Fruit fly (Drosophila melanogaster) whole organism, embryonic: ENCODE results near the gene IntS4.

Experiments
- Abd-B ChIP-seq: fragments of 200-800 bp; sonication (Bioruptor generic); optimal IDR thresholded peaks from 2 replicates; lab custom pipeline; 2018; ENCODE audit warnings: missing biosample characterization, mild to moderate bottlenecking, missing genetic modification characterization, moderate library complexity
- CG10147 ChIP-seq: fragments of 200-800 bp; sonication (Bioruptor generic); optimal IDR thresholded peaks from 2 replicates; lab custom pipeline; 2019; ENCODE audit warnings: missing biosample characterization, mild to moderate bottlenecking, missing genetic modification characterization, moderate library complexity
- CG10209 ChIP-seq: fragments of 200-800 bp; sonication (Bioruptor generic); optimal IDR thresholded peaks from 3 replicates; lab custom pipeline; 2017; ENCODE audit warnings: missing biosample characterization, mild to moderate bottlenecking, missing genetic modification characterization, missing genetic modification reagents
- CG10431 ChIP-seq: fragments of 200-800 bp; sonication (Bioruptor generic); optimal IDR thresholded peaks from 3 replicates; lab custom pipeline; 2018; ENCODE audit warnings: missing biosample characterization, mild to moderate bottlenecking, missing genetic modification characterization
- CG10654 ChIP-seq: fragments of 200-800 bp; sonication (Bioruptor generic); optimal IDR thresholded peaks from 2 replicates; lab custom pipeline; 2016; ENCODE audit warnings: missing biosample characterization, missing genetic modification characterization
- CG11247 ChIP-seq: fragments of 200-800 bp; sonication (Bioruptor generic); IDR thresholded peaks from 2 replicates; pipeline ENCODE4 v1.3.6; 2022; ENCODE audit warnings: missing biosample characterization, missing genetic modification characterization
- CG12155 ChIP-seq: fragments of 200-800 bp; sonication (Bioruptor generic); optimal IDR thresholded peaks from 3 replicates; lab custom pipeline; 2016; ENCODE audit warnings: missing biosample characterization, missing genetic modification characterization
- CG12299 ChIP-seq: fragments of 200-800 bp; sonication (Bioruptor generic); optimal IDR thresholded peaks from 2 replicates; lab custom pipeline; 2018; ENCODE audit warnings: missing biosample characterization, mild to moderate bottlenecking, missing genetic modification characterization
- CG12769 ChIP-seq: fragments of 200-800 bp; sonication (Bioruptor generic); optimal IDR thresholded peaks from 2 replicates; lab custom pipeline; 2019; ENCODE audit warnings: missing biosample characterization, mild to moderate bottlenecking, missing genetic modification characterization, moderate library complexity
- CG15514 ChIP-seq: fragments of 200-800 bp; sonication (Bioruptor generic); optimal IDR thresholded peaks from 3 replicates; lab custom pipeline; 2017; ENCODE audit warnings: missing biosample characterization, missing genetic modification characterization, mild to moderate bottlenecking, moderate library complexity, missing genetic modification reagents
- CG17359 ChIP-seq: fragments of 200-800 bp; sonication (Bioruptor generic); optimal IDR thresholded peaks from 3 replicates; lab custom pipeline; 2018; ENCODE audit warnings: missing biosample characterization, mild to moderate bottlenecking, missing genetic modification characterization, moderate library complexity
- CG17568 ChIP-seq: fragments of 200-800 bp; sonication (Bioruptor generic); optimal IDR thresholded peaks from 2 replicates; lab custom pipeline; 2018; ENCODE audit warnings: missing biosample characterization, mild to moderate bottlenecking, missing genetic modification characterization, moderate library complexity
- CG2712 ChIP-seq: fragments of 200-800 bp; optimal IDR thresholded peaks from 3 replicates; lab custom pipeline; 2019; ENCODE audit warnings: missing biosample characterization, mild to moderate bottlenecking, missing genetic modification characterization, moderate library complexity
- CG3281 ChIP-seq: fragments of 200-800 bp; sonication (Bioruptor generic); optimal IDR thresholded peaks from 3 replicates; lab custom pipeline; 2017; ENCODE audit warnings: missing biosample characterization, mild to moderate bottlenecking, missing genetic modification characterization
- CG33213 ChIP-seq: fragments of 200-800 bp; sonication (Bioruptor generic); optimal IDR thresholded peaks from 3 replicates; lab custom pipeline; 2016; ENCODE audit warnings: missing biosample characterization, missing genetic modification characterization
- CG42726 ChIP-seq: fragments of 200-800 bp; sonication (Bioruptor generic); IDR thresholded peaks from 2 replicates; pipeline ENCODE4 v1.3.6; 2022; ENCODE audit warnings: missing biosample characterization, missing genetic modification characterization; ENCODE audit not compliant: partially characterized antibody
- CG43689 ChIP-seq: fragments of 200-800 bp; sonication (Bioruptor generic); IDR thresholded peaks from 2 replicates; pipeline ENCODE4 v1.3.6; 2022; ENCODE audit warnings: missing biosample characterization, missing genetic modification characterization
- CG6854 ChIP-seq: fragments of 200-800 bp; sonication (Bioruptor generic); optimal IDR thresholded peaks from 3 replicates; lab custom pipeline; 2017; ENCODE audit warnings: missing biosample characterization, mild to moderate bottlenecking, missing genetic modification characterization
- CG7556 ChIP-seq: fragments of 200-800 bp; sonication (Bioruptor generic); optimal IDR thresholded peaks from 2 replicates; lab custom pipeline; 2017; ENCODE audit warnings: missing biosample characterization, mild to moderate bottlenecking, missing genetic modification characterization
- CG8089 ChIP-seq: fragments of 200-800 bp; sonication (Bioruptor generic); optimal IDR thresholded peaks from 3 replicates; lab custom pipeline; 2016; ENCODE audit warnings: missing biosample characterization, missing genetic modification characterization
- CG8924 ChIP-seq: fragments of 200-800 bp; optimal IDR thresholded peaks from 3 replicates; lab custom pipeline; 2019; ENCODE audit warnings: missing biosample characterization, mild to moderate bottlenecking, missing genetic modification characterization, moderate library complexity
- Camta ChIP-seq: fragments of 200-800 bp; sonication (Bioruptor generic); optimal IDR thresholded peaks from 2 replicates; lab custom pipeline; 2016; ENCODE audit warnings: missing biosample characterization, missing genetic modification characterization
- Fer3 ChIP-seq: fragments of 200-800 bp; sonication (Bioruptor generic); optimal IDR thresholded peaks from 2 replicates; lab custom pipeline; 2018; ENCODE audit warnings: missing biosample characterization, mild to moderate bottlenecking, missing genetic modification characterization, moderate library complexity
- Gsc ChIP-seq: fragments of 200-800 bp; sonication (Bioruptor generic); IDR thresholded peaks from 2 replicates; pipeline ENCODE4 v1.3.6; 2022; ENCODE audit warnings: missing biosample characterization, missing genetic modification characterization
- Hey ChIP-seq: fragments of 200-800 bp; sonication (Bioruptor generic); optimal IDR thresholded peaks from 3 replicates; lab custom pipeline; 2018; ENCODE audit warnings: missing biosample characterization, mild to moderate bottlenecking, missing genetic modification characterization
- Hmr ChIP-seq: fragments of 200-800 bp; sonication (Bioruptor generic); optimal IDR thresholded peaks from 3 replicates; lab custom pipeline; 2017; ENCODE audit warnings: mild to moderate bottlenecking, missing biosample characterization, missing genetic modification reagents, missing genetic modification characterization
- Mrtf ChIP-seq: fragments of 200-800 bp; sonication (Bioruptor generic); IDR thresholded peaks from 3 replicates; pipeline ENCODE4 v1.3.6; 2022; ENCODE audit warnings: missing biosample characterization, missing genetic modification characterization
- Nf-YB ChIP-seq: fragments of 200-800 bp; sonication (Bioruptor generic); optimal IDR thresholded peaks from 3 replicates; lab custom pipeline; 2019; ENCODE audit warnings: missing biosample characterization, mild to moderate bottlenecking, missing genetic modification characterization, moderate library complexity
- Pdp1 ChIP-seq, 2 experiments: fragments of 200-800 bp; sonication (Bioruptor generic); optimal IDR thresholded peaks; 3 replicates each; lab custom pipeline; 2016; ENCODE audit warnings: missing biosample characterization in 2 of 2, missing genetic modification characterization in 2 of 2, mild to moderate bottlenecking in 1 of 2, moderate library complexity in 1 of 2
- Ravus ChIP-seq: fragments of 200-800 bp; sonication (Bioruptor generic); IDR thresholded peaks from 2 replicates; pipeline ENCODE4 v1.3.6; 2022; ENCODE audit warnings: missing biosample characterization, missing genetic modification characterization
- abd-A ChIP-seq: fragments of 200-800 bp; sonication (Bioruptor generic); optimal IDR thresholded peaks from 3 replicates; lab custom pipeline; 2019; ENCODE audit warnings: missing biosample characterization, mild to moderate bottlenecking, missing genetic modification characterization, moderate library complexity
- ara ChIP-seq: fragments of 200-800 bp; sonication (Bioruptor generic); IDR thresholded peaks from 2 replicates; pipeline ENCODE4 v1.3.6; 2022; ENCODE audit warnings: missing biosample characterization, missing genetic modification characterization
- caup ChIP-seq: fragments of 200-800 bp; sonication (Bioruptor generic); optimal IDR thresholded peaks from 3 replicates; lab custom pipeline; 2017; ENCODE audit warnings: missing biosample characterization, mild to moderate bottlenecking, missing genetic modification characterization, moderate library complexity; ENCODE audit not compliant: severe bottlenecking
- ci ChIP-seq: fragments of 200-800 bp; sonication (Bioruptor generic); IDR thresholded peaks from 3 replicates; pipeline ENCODE4 v1.3.6; 2022; ENCODE audit warnings: missing biosample characterization, missing genetic modification characterization
- dmrt99B ChIP-seq: fragments of 200-800 bp; sonication (Bioruptor generic); optimal IDR thresholded peaks from 2 replicates; lab custom pipeline; 2018; ENCODE audit warnings: missing biosample characterization, mild to moderate bottlenecking, missing genetic modification characterization, moderate library complexity
- ewg ChIP-seq: fragments of 200-800 bp; sonication (Bioruptor generic); optimal IDR thresholded peaks from 3 replicates; lab custom pipeline; 2017; ENCODE audit warnings: mild to moderate bottlenecking, missing biosample characterization, missing genetic modification reagents, missing genetic modification characterization
- fd96Cb ChIP-seq: fragments of 200-800 bp; sonication (Bioruptor generic); optimal IDR thresholded peaks from 2 replicates; lab custom pipeline; 2018; ENCODE audit warnings: missing biosample characterization, mild to moderate bottlenecking, missing genetic modification characterization, moderate library complexity
- gce ChIP-seq: fragments of 200-800 bp; sonication (Bioruptor generic); IDR thresholded peaks from 3 replicates; pipeline ENCODE4 v1.3.6; 2022; ENCODE audit warnings: missing biosample characterization, missing genetic modification characterization
- gcm ChIP-seq: fragments of 200-800 bp; sonication (Bioruptor generic); optimal IDR thresholded peaks from 2 replicates; lab custom pipeline; 2019; ENCODE audit warnings: missing biosample characterization, mild to moderate bottlenecking, missing genetic modification characterization, moderate library complexity
- gcm2 ChIP-seq: fragments of 200-800 bp; sonication (Bioruptor generic); optimal IDR thresholded peaks from 2 replicates; lab custom pipeline; 2016; ENCODE audit warnings: missing biosample characterization, missing genetic modification characterization
- hkb ChIP-seq, 2 experiments: fragments of 200-800 bp in 1 of 2; fragments of >200 bp in 1 of 2; sonication (Bioruptor generic) in 1 of 2; IDR thresholded peaks in 1 of 2; optimal IDR thresholded peaks in 1 of 2; 2 replicates each; pipeline versions ENCODE4 v1.3.6 to Lab custom; 2017 to 2022; ENCODE audit warnings: missing biosample characterization in 1 of 2, missing genetic modification characterization in 1 of 2
- jumu ChIP-seq: fragments of 200-800 bp; sonication (Bioruptor generic); optimal IDR thresholded peaks from 3 replicates; lab custom pipeline; 2016; ENCODE audit warnings: missing biosample characterization, missing genetic modification characterization
- nerfin-2 ChIP-seq: fragments of 200-800 bp; sonication (Bioruptor generic); IDR thresholded peaks from 2 replicates; pipeline ENCODE4 v1.3.6; 2022; ENCODE audit warnings: missing biosample characterization, missing genetic modification characterization; ENCODE audit not compliant: partially characterized antibody
- onecut ChIP-seq: fragments of 200-800 bp; sonication (Bioruptor generic); IDR thresholded peaks from 2 replicates; pipeline ENCODE4 v1.3.6; 2022; ENCODE audit warnings: missing biosample characterization, missing genetic modification characterization
- pum ChIP-seq: fragments of 200-800 bp; sonication (Bioruptor generic); optimal IDR thresholded peaks from 2 replicates; lab custom pipeline; 2016; ENCODE audit warnings: missing biosample characterization, missing genetic modification characterization
- schlank ChIP-seq: fragments of 200-800 bp; sonication (Bioruptor generic); optimal IDR thresholded peaks from 2 replicates; lab custom pipeline; 2018; ENCODE audit warnings: missing biosample characterization, mild to moderate bottlenecking, missing genetic modification characterization
- slbo ChIP-seq: fragments of 200-800 bp; sonication (Bioruptor generic); IDR thresholded peaks from 2 replicates; pipeline ENCODE4 v1.3.6; 2022; ENCODE audit warnings: missing biosample characterization, missing genetic modification characterization
- tgo ChIP-seq: fragments of 200-800 bp; sonication (Bioruptor generic); IDR thresholded peaks from 3 replicates; pipeline ENCODE4 v1.3.6; 2022; ENCODE audit warnings: missing biosample characterization, missing genetic modification characterization
- zfh1 ChIP-seq: fragments of 200-800 bp; sonication (Bioruptor generic); IDR thresholded peaks from 3 replicates; pipeline ENCODE4 v1.3.6; 2022; ENCODE audit warnings: missing biosample characterization, missing genetic modification characterization

Gene IntS4

DNA sequence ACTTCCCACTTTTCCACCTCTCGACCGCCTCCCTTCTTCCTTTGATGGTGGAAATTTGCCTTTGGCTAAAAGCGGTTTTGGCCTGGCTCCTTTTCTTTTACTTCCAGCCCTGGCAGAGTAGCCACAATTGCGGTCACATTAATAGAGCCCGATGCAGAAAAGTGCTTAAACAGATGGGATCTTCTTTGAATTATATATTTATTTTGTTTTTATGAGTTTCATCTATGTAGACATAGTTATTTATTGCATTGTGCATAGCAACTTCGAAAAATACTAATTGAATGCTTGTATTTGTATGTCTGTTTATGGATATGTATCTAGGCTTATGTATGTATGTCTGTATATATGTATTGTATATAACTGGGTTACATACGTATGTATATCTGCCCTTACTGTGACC, 16.6 kb downstream of the IntS4 start (continued):
- TF ChIP-seq CG12299 (no peak), CG17359 (peak; percentile 66), CG3281 (GFP tag; lab: Kevin White, UChicago) (peak; percentile 71), ci (GFP tag; lab: Robert Waterston, UW) (peak; percentile 49; the same call in 1 of the 3 replicates), CG33213 (no peak), Pdp1 (GFP tag; optimal IDR thresholded peaks at IDR 0.05; lab: Kevin White, UChicago) (peak; percentile 1 to 29), jumu (GFP tag; lab: Kevin White, UChicago) (no peak), CG2712 (tag; lab: Kevin White, UChicago) (peak; percentile 50), ewg (peak; percentile 4), dmrt99B (peak; percentile 78), Hey (tag; lab: Kevin White, UChicago) (no peak), schlank (tag; lab: Kevin White, UChicago) (peak; percentile 18), pum (GFP tag; lab: Kevin White, UChicago) (peak; percentile 10), Mrtf (GFP tag; lab: Robert Waterston, UW) (peak; percentile 47; the same call in 1 of the 3 replicates), ara (GFP tag; lab: Robert Waterston, UW) (no peak), slbo (GFP tag; lab: Robert Waterston, UW) (peak; percentile 66), onecut (GFP tag; lab: Robert Waterston, UW) (peak; percentile 40; the same call in 1 of the 2 replicates), abd-A (tag; lab: Kevin White, UChicago) (peak; percentile 29), gcm (peak; percentile 13), Gsc (GFP tag; lab: Robert Waterston, UW) (no peak), CG10431 (GFP tag; lab: Kevin White, UChicago) (no peak), CG8089 (GFP tag; lab: Kevin White, UChicago) (no peak), CG15514 (GFP tag; lab: Kevin White, UChicago) (peak; percentile 58), nerfin-2 (GFP tag; lab: Robert Waterston, UW) (no peak), gce (GFP tag; lab: Robert Waterston, UW) (0 out of 3 replicates have a peak, but pooled peaks have one; percentile 39), gcm2 (GFP tag; lab: Kevin White, UChicago) (no peak), CG11247 (GFP tag; lab: Robert Waterston, UW) (peak; percentile 36; the same call in 1 of the 2 replicates), CG12155 (GFP tag; lab: Kevin White, UChicago) (peak; percentile 11), tgo (peak; percentile 31; the same call in 1 of the 3 replicates), Abd-B (GFP tag; lab: Kevin White, UChicago) (no peak), Ravus (GFP tag; lab: Robert Waterston, UW) (no peak), Hmr (peak; percentile 82), caup (GFP tag; lab: Kevin White, UChicago) (peak; percentile 61), CG17568 (GFP tag; lab: Kevin White, UChicago) (peak; percentile 64), Camta (GFP tag; lab: Kevin White, UChicago) (peak; percentile 1), CG10147 (GFP tag; lab: Kevin White, UChicago) (peak; percentile 83), CG6854 (GFP tag; lab: Kevin White, UChicago) (peak; percentile 62), hkb (optimal IDR thresholded peaks at IDR 0.05; lab: Kevin White, UChicago) (no peak), hkb (GFP tag; IDR thresholded peaks at IDR 0.05; lab: Robert Waterston, UW) (peak; percentile 74), CG42726 (GFP tag; lab: Robert Waterston, UW) (no peak), Nf-YB (GFP tag; lab: Kevin White, UChicago) (peak; percentile 27), CG8924 (peak; percentile 51), CG43689 (GFP tag; lab: Robert Waterston, UW) (no peak), CG10209 (peak; percentile 50), Fer3 (peak; percentile 71), CG12769 (no peak), CG7556 (peak; percentile 69), CG10654 (GFP tag; lab: Kevin White, UChicago) (no peak), zfh1 (GFP tag; lab: Robert Waterston, UW) (peak; percentile 69; the same call in 2 of the 3 replicates), fd96Cb (tag; lab: Kevin White, UChicago) (peak; percentile 53)
